Worm (Caenorhabditis elegans) whole organism, L3 larva: ENCODE data around the gene F53F8.5.

Experiments used
- aly-2 ChIP-seq: fragments of 150-350 bp; optimal IDR thresholded peaks from 2 replicates; lab custom pipeline; 2014; ENCODE audit warnings: missing biosample characterization, missing genetic modification characterization
- ama-1 ChIP-seq: fragments of 150-350 bp; optimal IDR thresholded peaks from 2 replicates; lab custom pipeline; 2018
- ceh-9 ChIP-seq: sonication (generic microtip); optimal IDR thresholded peaks from 2 replicates; lab custom pipeline; 2018; ENCODE audit warnings: missing biosample characterization, missing genetic modification characterization
- egl-27 ChIP-seq: sonication (generic microtip); optimal IDR thresholded peaks from 4 replicates; lab custom pipeline; 2017; ENCODE audit warnings: missing biosample characterization, missing genetic modification reagents, missing genetic modification characterization
- egl-5 ChIP-seq: fragments of 150-350 bp; optimal IDR thresholded peaks from 2 replicates; lab custom pipeline; 2017; ENCODE audit warnings: missing biosample characterization, missing genetic modification reagents, missing genetic modification characterization, inconsistent platforms
- elt-1 ChIP-seq: fragments of 150-350 bp; optimal IDR thresholded peaks from 2 replicates; lab custom pipeline; 2014; ENCODE audit warnings: missing biosample characterization, missing genetic modification characterization
- fkh-10 ChIP-seq: sonication (generic microtip); optimal IDR thresholded peaks from 2 replicates; lab custom pipeline; 2017; ENCODE audit warnings: missing biosample characterization, missing genetic modification reagents, missing genetic modification characterization
- jun-1 ChIP-seq: fragments of 150-350 bp; optimal IDR thresholded peaks from 2 replicates; lab custom pipeline; 2014; ENCODE audit warnings: missing biosample characterization, missing genetic modification reagents, missing genetic modification characterization
- mml-1 ChIP-seq: fragments of 150-350 bp; sonication (generic microtip); optimal IDR thresholded peaks from 3 replicates; lab custom pipeline; 2014; ENCODE audit warnings: missing biosample characterization, missing genetic modification characterization
- nhr-28 ChIP-seq: fragments of 150-350 bp; optimal IDR thresholded peaks from 2 replicates; lab custom pipeline; 2014; ENCODE audit warnings: missing biosample characterization, missing genetic modification characterization
- pha-4 ChIP-seq: fragments of 150-350 bp; optimal IDR thresholded peaks from 2 replicates; lab custom pipeline; 2014; ENCODE audit warnings: missing biosample characterization, missing genetic modification reagents, missing genetic modification characterization
- unc-39 ChIP-seq: sonication (generic microtip); optimal IDR thresholded peaks from 4 replicates; lab custom pipeline; 2017; ENCODE audit warnings: missing biosample characterization, missing genetic modification characterization
- ztf-11 ChIP-seq: fragments of 150-350 bp; optimal IDR thresholded peaks from 2 replicates; lab custom pipeline; 2014; ENCODE audit warnings: missing biosample characterization, missing genetic modification characterization

- no peak for TF ChIP-seq fkh-10
- TF ChIP-seq unc-39 (tag; lab: Kevin White, UChicago) = no peak
- TF ChIP-seq mml-1 (tag; lab: Kevin White, UChicago) = no peak
- TF ChIP-seq elt-1 (tag; lab: Kevin White, UChicago) = no peak
- TF ChIP-seq aly-2 (tag; lab: Kevin White, UChicago) = no peak
- TF ChIP-seq egl-5 (tag; lab: Kevin White, UChicago) = no peak
- TF ChIP-seq ztf-11 (tag; lab: Kevin White, UChicago) = no peak
- TF ChIP-seq jun-1 (tag; lab: Kevin White, UChicago) = no peak
- no peak for TF ChIP-seq nhr-28 (tag; lab: Kevin White, UChicago)
- no peak for TF ChIP-seq ama-1 (lab: Kevin White, UChicago)
- no peak for TF ChIP-seq pha-4
- TF ChIP-seq ceh-9 (tag; lab: Kevin White, UChicago) = no peak
- no peak for TF ChIP-seq egl-27 (tag; lab: Kevin White, UChicago)
These were observed 23.7 kb downstream of the F53F8.5 start for ce11 chrV:20680189-20680588.
